Fruit fly (Drosophila melanogaster) whole organism, embryonic: ENCODE results near the gene Iru.

Experiments used
- Aef1 ChIP-seq: fragments of 200-800 bp; sonication (Bioruptor generic); IDR thresholded peaks from 3 replicates; pipeline ENCODE4 v1.3.6; 2022; ENCODE audit warnings: missing biosample characterization, missing genetic modification characterization
- CG10274 ChIP-seq: fragments of 200-800 bp; sonication (Bioruptor generic); optimal IDR thresholded peaks from 3 replicates; lab custom pipeline; 2017; ENCODE audit warnings: missing biosample characterization, mild to moderate bottlenecking, missing genetic modification characterization
- CG10654 ChIP-seq: fragments of 200-800 bp; sonication (Bioruptor generic); optimal IDR thresholded peaks from 2 replicates; lab custom pipeline; 2016; ENCODE audit warnings: missing biosample characterization, missing genetic modification characterization
- CG12744 ChIP-seq: fragments of 200-800 bp; sonication (Bioruptor generic); optimal IDR thresholded peaks from 2 replicates; lab custom pipeline; 2016; ENCODE audit warnings: missing biosample characterization, missing genetic modification characterization
- CG12942 ChIP-seq: fragments of 200-800 bp; sonication (Bioruptor generic); optimal IDR thresholded peaks from 3 replicates; lab custom pipeline; 2016; ENCODE audit warnings: missing biosample characterization, missing genetic modification characterization
- CG14860 ChIP-seq: fragments of 200-800 bp; sonication (Bioruptor generic); IDR thresholded peaks from 3 replicates; pipeline ENCODE4 v1.3.6; 2022; ENCODE audit warnings: missing biosample characterization, missing genetic modification characterization; ENCODE audit not compliant: partially characterized antibody
- CG15601 ChIP-seq: fragments of 200-800 bp; sonication (Bioruptor generic); optimal IDR thresholded peaks from 3 replicates; lab custom pipeline; 2019; ENCODE audit warnings: missing biosample characterization, mild to moderate bottlenecking, missing genetic modification characterization, moderate library complexity
- CG16779 ChIP-seq: fragments of 200-800 bp; sonication (Bioruptor generic); IDR thresholded peaks from 2 replicates; pipeline ENCODE4 v1.3.6; 2022; ENCODE audit warnings: missing biosample characterization, missing genetic modification characterization
- CG17359 ChIP-seq: fragments of 200-800 bp; sonication (Bioruptor generic); optimal IDR thresholded peaks from 3 replicates; lab custom pipeline; 2018; ENCODE audit warnings: missing biosample characterization, mild to moderate bottlenecking, missing genetic modification characterization, moderate library complexity
- CG17361 ChIP-seq: fragments of 200-800 bp; sonication (Bioruptor generic); IDR thresholded peaks from 3 replicates; pipeline ENCODE4 v1.3.6; 2022; ENCODE audit warnings: missing biosample characterization, missing genetic modification characterization
- CG2120 ChIP-seq: fragments of 200-800 bp; sonication (Bioruptor generic); optimal IDR thresholded peaks from 3 replicates; lab custom pipeline; 2016; ENCODE audit warnings: missing biosample characterization, missing genetic modification characterization
- CG2199 ChIP-seq: fragments of 200-800 bp; sonication (Bioruptor generic); IDR thresholded peaks from 3 replicates; pipeline ENCODE4 v1.3.6; 2022; ENCODE audit warnings: missing biosample characterization, missing genetic modification characterization
- CG2875 ChIP-seq: fragments of 200-800 bp; sonication (Bioruptor generic); optimal IDR thresholded peaks from 2 replicates; lab custom pipeline; 2017; ENCODE audit warnings: missing biosample characterization, mild to moderate bottlenecking, missing genetic modification characterization, missing genetic modification reagents
- CG3163 ChIP-seq: fragments of 200-800 bp; sonication (Bioruptor generic); optimal IDR thresholded peaks from 3 replicates; lab custom pipeline; 2016; ENCODE audit warnings: missing biosample characterization, missing genetic modification characterization
- CG32772 ChIP-seq: fragments of 200-800 bp; sonication (Bioruptor generic); IDR thresholded peaks from 2 replicates; pipeline ENCODE4 v1.3.6; 2022; ENCODE audit warnings: missing biosample characterization, missing genetic modification characterization
- CG34224 ChIP-seq: fragments of 200-800 bp; sonication (Bioruptor generic); IDR thresholded peaks from 3 replicates; pipeline ENCODE4 v1.3.6; 2022; ENCODE audit warnings: missing biosample characterization, missing genetic modification characterization; ENCODE audit not compliant: partially characterized antibody
- CG34422 ChIP-seq: fragments of 200-800 bp; sonication (Bioruptor generic); IDR thresholded peaks from 3 replicates; pipeline ENCODE4 v1.3.6; 2022; ENCODE audit warnings: missing biosample characterization, missing genetic modification characterization
- CG3726 ChIP-seq: fragments of 200-800 bp; sonication (Bioruptor generic); IDR thresholded peaks from 3 replicates; pipeline ENCODE4, ENCODE4 v1.3.6; 2022; ENCODE audit warnings: missing biosample characterization, missing genetic modification characterization
- CG4282 ChIP-seq: fragments of 200-800 bp; sonication (Bioruptor generic); optimal IDR thresholded peaks from 2 replicates; lab custom pipeline; 2016; ENCODE audit warnings: missing biosample characterization, missing genetic modification characterization
- CG4707 ChIP-seq: fragments of 200-800 bp; sonication (Bioruptor generic); optimal IDR thresholded peaks from 2 replicates; lab custom pipeline; 2018; ENCODE audit warnings: missing biosample characterization, mild to moderate bottlenecking, missing genetic modification characterization, moderate library complexity
- CG6683 ChIP-seq: fragments of 200-800 bp; sonication (Bioruptor generic); optimal IDR thresholded peaks from 2 replicates; lab custom pipeline; 2017; ENCODE audit warnings: missing biosample characterization, mild to moderate bottlenecking, missing genetic modification characterization, missing genetic modification reagents
- CG7556 ChIP-seq: fragments of 200-800 bp; sonication (Bioruptor generic); optimal IDR thresholded peaks from 2 replicates; lab custom pipeline; 2017; ENCODE audit warnings: missing biosample characterization, mild to moderate bottlenecking, missing genetic modification characterization
- CG7786 ChIP-seq: fragments of 200-800 bp; sonication (Bioruptor generic); optimal IDR thresholded peaks from 2 replicates; lab custom pipeline; 2016; ENCODE audit warnings: missing biosample characterization, missing genetic modification characterization
- Dip2 ChIP-seq: fragments of 200-800 bp; sonication (Bioruptor generic); IDR thresholded peaks from 2 replicates; pipeline ENCODE4 v1.3.6; 2022; ENCODE audit warnings: missing biosample characterization, missing genetic modification characterization
- E2f2 ChIP-seq: fragments of 200-800 bp; sonication (Bioruptor generic); IDR thresholded peaks from 2 replicates; pipeline ENCODE4 v1.3.6; 2022; ENCODE audit warnings: missing biosample characterization, missing genetic modification characterization
- GATAe ChIP-seq: fragments of 200-800 bp; sonication (Bioruptor generic); conservative IDR thresholded peaks from 2 replicates; pipeline ENCODE4 v1.3.6; 2022; ENCODE audit warnings: missing biosample characterization, missing genetic modification characterization
- Hr78 ChIP-seq, 2 experiments: fragments of 200-800 bp in 1 of 2; fragments of >200 bp in 1 of 2; sonication (Bioruptor generic) in 1 of 2; optimal IDR thresholded peaks; 2 replicates each; lab custom pipeline; 2017 to 2019; ENCODE audit warnings: missing biosample characterization in 2 of 2, missing genetic modification characterization in 2 of 2, mild to moderate bottlenecking in 1 of 2, moderate library complexity in 1 of 2
- Mes4 ChIP-seq: fragments of 200-800 bp; sonication (Bioruptor generic); optimal IDR thresholded peaks from 2 replicates; lab custom pipeline; 2016; ENCODE audit warnings: missing biosample characterization, missing genetic modification characterization
- YL-1 ChIP-seq: fragments of 200-800 bp; sonication (Bioruptor generic); optimal IDR thresholded peaks from 3 replicates; lab custom pipeline; 2017; ENCODE audit warnings: missing biosample characterization, mild to moderate bottlenecking, missing genetic modification characterization
- caup ChIP-seq: fragments of 200-800 bp; sonication (Bioruptor generic); optimal IDR thresholded peaks from 3 replicates; lab custom pipeline; 2017; ENCODE audit warnings: missing biosample characterization, mild to moderate bottlenecking, missing genetic modification characterization, moderate library complexity; ENCODE audit not compliant: severe bottlenecking
- croc ChIP-seq: fragments of 200-800 bp; sonication (Bioruptor generic); conservative IDR thresholded peaks from 3 replicates; pipeline ENCODE4 v1.3.6; 2022; ENCODE audit warnings: missing biosample characterization, missing genetic modification characterization
- dm ChIP-seq: fragments of 200-800 bp; sonication (Bioruptor generic); optimal IDR thresholded peaks from 3 replicates; lab custom pipeline; 2016; ENCODE audit warnings: missing biosample characterization, missing genetic modification characterization
- exex ChIP-seq: fragments of 200-800 bp; sonication (Bioruptor generic); optimal IDR thresholded peaks from 4 replicates; lab custom pipeline; 2018; ENCODE audit warnings: missing biosample characterization, mild to moderate bottlenecking, missing genetic modification characterization, moderate library complexity
- gsb-n ChIP-seq: fragments of 200-800 bp; sonication (Bioruptor generic); optimal IDR thresholded peaks from 3 replicates; lab custom pipeline; 2018; ENCODE audit warnings: missing biosample characterization, mild to moderate bottlenecking, missing genetic modification characterization
- gt ChIP-seq: fragments of 200-800 bp; sonication (Bioruptor generic); IDR thresholded peaks from 2 replicates; pipeline ENCODE4 v1.3.6; 2022; ENCODE audit warnings: missing biosample characterization, missing genetic modification characterization
- her ChIP-seq: fragments of 200-800 bp; sonication (Bioruptor generic); optimal IDR thresholded peaks from 2 replicates; lab custom pipeline; 2016; ENCODE audit warnings: missing biosample characterization, missing genetic modification characterization
- hkb ChIP-seq, 2 experiments: fragments of 200-800 bp in 1 of 2; fragments of >200 bp in 1 of 2; sonication (Bioruptor generic) in 1 of 2; IDR thresholded peaks in 1 of 2; optimal IDR thresholded peaks in 1 of 2; 2 replicates each; pipeline versions ENCODE4 v1.3.6 to Lab custom; 2017 to 2022; ENCODE audit warnings: missing biosample characterization in 1 of 2, missing genetic modification characterization in 1 of 2
- ind ChIP-seq: fragments of 200-800 bp; sonication (Bioruptor generic); optimal IDR thresholded peaks from 3 replicates; lab custom pipeline; 2016; ENCODE audit warnings: missing biosample characterization, missing genetic modification characterization
- ken ChIP-seq: fragments of 200-800 bp; sonication (Bioruptor generic); IDR thresholded peaks from 3 replicates; pipeline ENCODE4 v1.3.6; 2022; ENCODE audit warnings: missing biosample characterization, missing genetic modification characterization
- maf-S ChIP-seq: fragments of 200-800 bp; sonication (Bioruptor generic); optimal IDR thresholded peaks from 2 replicates; lab custom pipeline; 2016; ENCODE audit warnings: missing biosample characterization, missing genetic modification characterization
- nau ChIP-seq: fragments of 200-800 bp; sonication (Bioruptor generic); optimal IDR thresholded peaks from 3 replicates; lab custom pipeline; 2017; ENCODE audit warnings: missing biosample characterization, mild to moderate bottlenecking, missing genetic modification characterization, missing genetic modification reagents
- odd ChIP-seq: fragments of 200-800 bp; sonication (Bioruptor generic); optimal IDR thresholded peaks from 2 replicates; lab custom pipeline; 2017; ENCODE audit warnings: missing biosample characterization, mild to moderate bottlenecking, missing genetic modification characterization
- prd ChIP-seq, 3 experiments: fragments of >200 bp in 2 of 3; fragments of 200-800 bp in 1 of 3; sonication (Bioruptor generic) in 1 of 3; optimal IDR thresholded peaks in 2 of 3; IDR thresholded peaks in 1 of 3; 2 replicates in 2 of 3; 3 replicates in 1 of 3; pipeline versions ENCODE4 v1.3.6 to Lab custom; 2017 to 2022; ENCODE audit warnings: missing biosample characterization in 1 of 3, missing genetic modification characterization in 1 of 3
- ro ChIP-seq: fragments of 200-800 bp; sonication (Bioruptor generic); IDR thresholded peaks from 2 replicates; pipeline ENCODE4 v1.3.6; 2022; ENCODE audit warnings: missing biosample characterization, missing genetic modification characterization
- tio ChIP-seq: fragments of 200-800 bp; sonication (Bioruptor generic); optimal IDR thresholded peaks from 2 replicates; lab custom pipeline; 2017; ENCODE audit warnings: missing biosample characterization, missing genetic modification characterization, inconsistent platforms
- vnd ChIP-seq: fragments of 200-800 bp; sonication (Bioruptor generic); IDR thresholded peaks from 3 replicates; pipeline ENCODE4 v1.3.6; 2022; ENCODE audit warnings: missing biosample characterization, missing genetic modification characterization; ENCODE audit not compliant: partially characterized antibody
- wek ChIP-seq: fragments of 200-800 bp; sonication (Bioruptor generic); optimal IDR thresholded peaks from 3 replicates; lab custom pipeline; 2018; ENCODE audit warnings: missing biosample characterization, mild to moderate bottlenecking, missing genetic modification characterization, moderate library complexity
- z ChIP-seq: fragments of 200-800 bp; sonication (Bioruptor generic); IDR thresholded peaks from 3 replicates; pipeline ENCODE4 v1.3.6; 2022; ENCODE audit warnings: missing biosample characterization, missing genetic modification characterization
- zen ChIP-seq: fragments of 200-800 bp; sonication (Bioruptor generic); optimal IDR thresholded peaks from 3 replicates; lab custom pipeline; 2018; ENCODE audit warnings: missing biosample characterization, mild to moderate bottlenecking, missing genetic modification characterization, moderate library complexity

Gene Iru

dm6 chr3R:9054442-9055118 is 48.3 kb downstream of the Iru start (continued):
- TF ChIP-seq caup (GFP tag; lab: Kevin White, UChicago) (peak; percentile 66), hkb (optimal IDR thresholded peaks at IDR 0.05; lab: Kevin White, UChicago) (no peak), hkb (GFP tag; IDR thresholded peaks at IDR 0.05; lab: Robert Waterston, UW) (no peak), CG17359 (tag; lab: Kevin White, UChicago) (peak; percentile 84), nau (GFP tag; lab: Kevin White, UChicago) (peak; percentile 80), CG17361 (no peak), E2f2 (GFP tag; lab: Robert Waterston, UW) (no peak), CG7786 (GFP tag; lab: Kevin White, UChicago) (no peak), CG3726 (no peak), croc (GFP tag; lab: Robert Waterston, UW) (peak; percentile 33; the same call in 2 of the 3 replicates), gt (GFP tag; lab: Robert Waterston, UW) (no peak), CG15601 (peak; percentile 46), CG2120 (GFP tag; lab: Kevin White, UChicago) (peak; percentile 67), CG4282 (GFP tag; lab: Kevin White, UChicago) (no peak), CG34422 (GFP tag; lab: Robert Waterston, UW) (no peak), CG6683 (GFP tag; lab: Kevin White, UChicago) (peak; percentile 24), Mes4 (GFP tag; lab: Kevin White, UChicago) (no peak), ind (GFP tag; lab: Kevin White, UChicago) (peak; percentile 61), CG10654 (peak; percentile 25), CG12744 (GFP tag; lab: Kevin White, UChicago) (no peak), CG12942 (GFP tag; lab: Kevin White, UChicago) (peak; percentile 31), odd (GFP tag; lab: Kevin White, UChicago) (peak; percentile 46), ro (GFP tag; lab: Robert Waterston, UW) (no peak), Hr78 (GFP tag; optimal IDR thresholded peaks at IDR 0.05; lab: Kevin White, UChicago) (peak in 1 of 2 experiments; percentile 39), GATAe (no peak), dm (GFP tag; lab: Kevin White, UChicago) (no peak), CG16779 (GFP tag; lab: Robert Waterston, UW) (no peak), YL-1 (no peak), CG10274 (GFP tag; lab: Kevin White, UChicago) (no peak), exex (tag; lab: Kevin White, UChicago) (peak; percentile 12), maf-S (GFP tag; lab: Kevin White, UChicago) (no peak), CG4707 (GFP tag; lab: Kevin White, UChicago) (no peak), wek (peak; percentile 49), CG34224 (GFP tag; lab: Robert Waterston, UW) (no peak), CG2875 (peak; percentile 40), Dip2 (no peak), CG14860 (GFP tag; lab: Robert Waterston, UW) (no peak), CG7556 (GFP tag; lab: Kevin White, UChicago) (peak; percentile 71), CG2199 (no peak), Aef1 (GFP tag; lab: Robert Waterston, UW) (no peak), zen (tag; lab: Kevin White, UChicago) (no peak), her (GFP tag; lab: Kevin White, UChicago) (no peak), gsb-n (tag; lab: Kevin White, UChicago) (peak; percentile 22), vnd (no peak), prd (optimal IDR thresholded peaks at IDR 0.05; lab: Kevin White, UChicago) (no peak), prd (GFP tag; IDR thresholded peaks at IDR 0.05; lab: Robert Waterston, UW) (no peak), tio (GFP tag; lab: Kevin White, UChicago) (peak; percentile 37), CG3163 (GFP tag; lab: Kevin White, UChicago) (peak; percentile 22), z (GFP tag; lab: Robert Waterston, UW) (no peak), CG32772 (GFP tag; lab: Robert Waterston, UW) (no peak), ken (GFP tag; lab: Robert Waterston, UW) (no peak)
